Worm (Caenorhabditis elegans) whole organism, late embryonic: ENCODE data around the gene oat-1.

ENCODE experiments used
- T23F11.4 ChIP-seq: fragments of 200-800 bp; sonication (Bioruptor generic); optimal IDR thresholded peaks from 2 replicates; lab custom pipeline; 2018; ENCODE audit warnings: mild to moderate bottlenecking, missing genetic modification characterization, missing compliant biosample characterization
- Y22D7AL.16 ChIP-seq: sonication (generic microtip); optimal IDR thresholded peaks from 2 replicates; lab custom pipeline; 2016; ENCODE audit warnings: missing genetic modification characterization, missing compliant biosample characterization
- ama-1 ChIP-seq: fragments of 150-350 bp; optimal IDR thresholded peaks from 2 replicates; lab custom pipeline; 2014
- ceh-14 ChIP-seq: sonication (generic microtip); optimal IDR thresholded peaks from 2 replicates; lab custom pipeline; 2016; ENCODE audit warnings: missing genotype, missing genetic modification characterization, missing compliant biosample characterization
- ceh-18 ChIP-seq: sonication (generic microtip); optimal IDR thresholded peaks from 2 replicates; lab custom pipeline; 2016; ENCODE audit warnings: missing genetic modification characterization, missing compliant biosample characterization
- ceh-22 ChIP-seq: sonication (generic microtip); optimal IDR thresholded peaks from 2 replicates; lab custom pipeline; 2017; ENCODE audit warnings: missing biosample characterization, missing genetic modification characterization
- ceh-31 ChIP-seq: sonication (generic microtip); optimal IDR thresholded peaks from 2 replicates; lab custom pipeline; 2016; ENCODE audit warnings: missing genetic modification characterization, missing compliant biosample characterization
- ceh-45 ChIP-seq: fragments of 200-800 bp; sonication (Bioruptor generic); IDR thresholded peaks from 2 replicates; pipeline ENCODE4 v1.3.6; 2022; ENCODE audit warnings: missing genetic modification reagents, missing genetic modification characterization, missing compliant biosample characterization
- ceh-48 ChIP-seq: sonication (generic microtip); optimal IDR thresholded peaks from 2 replicates; lab custom pipeline; 2016; ENCODE audit warnings: missing genetic modification characterization, inconsistent platforms, missing compliant biosample characterization
- dve-1 ChIP-seq: sonication (generic microtip); optimal IDR thresholded peaks from 2 replicates; lab custom pipeline; 2017; ENCODE audit warnings: antibody characterized with exemption, mild to moderate bottlenecking, missing genetic modification characterization, missing compliant biosample characterization
- elt-2 ChIP-seq: sonication (generic microtip); optimal IDR thresholded peaks from 2 replicates; lab custom pipeline; 2016; ENCODE audit warnings: missing genetic modification reagents, missing genetic modification characterization, missing compliant biosample characterization
- elt-4 ChIP-seq: sonication (generic microtip); optimal IDR thresholded peaks from 2 replicates; lab custom pipeline; 2016; ENCODE audit warnings: missing genetic modification characterization, missing compliant biosample characterization
- eyg-1 ChIP-seq: sonication (generic microtip); optimal IDR thresholded peaks from 2 replicates; lab custom pipeline; 2016; ENCODE audit warnings: missing genotype, missing genetic modification characterization, missing compliant biosample characterization
- fkh-10 ChIP-seq: fragments of 150-350 bp; optimal IDR thresholded peaks from 2 replicates; lab custom pipeline; 2014; ENCODE audit warnings: missing biosample characterization, missing genetic modification reagents, missing genetic modification characterization
- fkh-6 ChIP-seq: sonication (generic microtip); optimal IDR thresholded peaks from 2 replicates; lab custom pipeline; 2016; ENCODE audit warnings: missing genetic modification characterization, missing compliant biosample characterization
- hlh-15 ChIP-seq: sonication (generic microtip); optimal IDR thresholded peaks from 2 replicates; lab custom pipeline; 2016; ENCODE audit warnings: missing genetic modification characterization, missing compliant biosample characterization
- hlh-6 ChIP-seq: sonication (generic microtip); optimal IDR thresholded peaks from 2 replicates; lab custom pipeline; 2016; ENCODE audit warnings: missing genotype, missing genetic modification characterization, missing compliant biosample characterization
- lim-6 ChIP-seq: sonication (generic microtip); optimal IDR thresholded peaks from 2 replicates; lab custom pipeline; 2016; ENCODE audit warnings: missing genetic modification characterization, missing compliant biosample characterization
- nfya-1 ChIP-seq: sonication (generic microtip); optimal IDR thresholded peaks from 2 replicates; lab custom pipeline; 2017; ENCODE audit warnings: missing genetic modification characterization, mild to moderate bottlenecking, missing compliant biosample characterization, antibody characterized with exemption, moderate library complexity
- nhr-232 ChIP-seq: sonication (generic microtip); optimal IDR thresholded peaks from 2 replicates; lab custom pipeline; 2016; ENCODE audit warnings: missing genetic modification characterization, missing compliant biosample characterization
- pqm-1 ChIP-seq: sonication (generic microtip); optimal IDR thresholded peaks from 2 replicates; lab custom pipeline; 2016; ENCODE audit warnings: missing genetic modification characterization, missing compliant biosample characterization
- pros-1 ChIP-seq: fragments of 150-350 bp; optimal IDR thresholded peaks from 2 replicates; lab custom pipeline; 2014; ENCODE audit warnings: missing biosample characterization, missing genetic modification reagents, missing genetic modification characterization
- ref-2 ChIP-seq: sonication (generic microtip); optimal IDR thresholded peaks from 2 replicates; lab custom pipeline; 2016; ENCODE audit warnings: missing genetic modification characterization, missing compliant biosample characterization
- sdc-2 ChIP-seq: sonication (generic microtip); optimal IDR thresholded peaks from 2 replicates; lab custom pipeline; 2016; ENCODE audit warnings: missing genotype, missing genetic modification characterization, missing compliant biosample characterization
- sox-2 ChIP-seq: fragments of 200-800 bp; sonication (Bioruptor generic); IDR thresholded peaks from 2 replicates; pipeline ENCODE4 v1.3.6; 2022; ENCODE audit warnings: missing genetic modification reagents, missing genetic modification characterization, missing compliant biosample characterization
- sox-4 ChIP-seq: sonication (generic microtip); optimal IDR thresholded peaks from 2 replicates; lab custom pipeline; 2017; ENCODE audit warnings: mild to moderate bottlenecking, missing genetic modification characterization, inconsistent platforms, missing compliant biosample characterization
- syd-9 ChIP-seq: sonication (generic microtip); optimal IDR thresholded peaks from 2 replicates; lab custom pipeline; 2016; ENCODE audit warnings: mild to moderate bottlenecking, missing genetic modification characterization, moderate library complexity, missing compliant biosample characterization
- tbx-2 ChIP-seq: sonication (generic microtip); optimal IDR thresholded peaks from 2 replicates; lab custom pipeline; 2016; ENCODE audit warnings: missing genetic modification characterization, missing compliant biosample characterization
- tbx-7 ChIP-seq: sonication (generic microtip); optimal IDR thresholded peaks from 2 replicates; lab custom pipeline; 2016; ENCODE audit warnings: missing genotype, missing genetic modification characterization, missing compliant biosample characterization
- ttx-3 ChIP-seq: sonication (generic microtip); optimal IDR thresholded peaks from 2 replicates; lab custom pipeline; 2016; ENCODE audit warnings: missing genetic modification reagents, missing genetic modification characterization, missing compliant biosample characterization
- unc-3 ChIP-seq, 2 experiments: fragments of 200-800 bp in 1 of 2; sonication (Bioruptor generic) in 1 of 2; sonication (generic microtip) in 1 of 2; conservative IDR thresholded peaks in 1 of 2; optimal IDR thresholded peaks in 1 of 2; 2 replicates each; pipeline versions ENCODE4 v1.3.6 to Lab custom; 2016 to 2022; ENCODE audit warnings: missing compliant biosample characterization in 2 of 2, missing genetic modification characterization in 2 of 2, missing genetic modification reagents in 1 of 2
- unc-42 ChIP-seq: sonication (generic microtip); optimal IDR thresholded peaks from 2 replicates; lab custom pipeline; 2016; ENCODE audit warnings: missing genotype, missing genetic modification characterization, missing compliant biosample characterization
- unc-86 ChIP-seq: sonication (generic microtip); optimal IDR thresholded peaks from 2 replicates; lab custom pipeline; 2016; ENCODE audit warnings: missing genetic modification characterization, missing compliant biosample characterization
- zip-5 ChIP-seq: sonication (generic microtip); optimal IDR thresholded peaks from 2 replicates; lab custom pipeline; 2016; ENCODE audit warnings: missing genetic modification characterization, missing compliant biosample characterization

Gene oat-1

DNA sequence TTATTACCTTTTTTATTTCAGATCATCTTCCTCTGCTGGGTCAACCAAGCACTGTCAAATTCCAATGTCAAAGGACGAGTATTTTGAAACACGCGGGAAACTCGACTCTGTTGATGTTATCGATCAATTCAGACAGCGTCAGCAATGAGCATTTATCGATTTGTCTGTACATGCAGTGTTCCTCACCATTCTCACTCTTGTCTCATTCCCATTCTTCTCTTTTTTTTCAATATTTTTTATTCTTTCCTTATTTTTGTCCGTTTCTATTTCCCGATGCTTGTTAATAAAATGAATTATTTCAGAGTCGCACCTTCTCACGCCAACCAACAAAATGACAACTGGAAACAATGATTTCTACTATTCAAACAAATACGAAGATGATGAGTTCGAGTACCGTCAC, 41.2 kb upstream of the oat-1 start, which contains the start of gene cks-1:
TSS of gene cks-1 (plus strand) at position 301 of the 400 bp plus-strand sequence.
- no peak for TF ChIP-seq eyg-1 (tag; lab: Kevin White, UChicago)
- no peak for TF ChIP-seq ceh-22 (tag; lab: Kevin White, UChicago)
- TF ChIP-seq zip-5: no peak
- TF ChIP-seq elt-4 (tag; lab: Kevin White, UChicago): no peak
- no peak for TF ChIP-seq ceh-48
- no peak for TF ChIP-seq nfya-1 (tag; lab: Kevin White, UChicago)
- TF ChIP-seq tbx-7 (tag; lab: Kevin White, UChicago): no peak
- TF ChIP-seq ceh-18 (tag; lab: Kevin White, UChicago): no peak
- TF ChIP-seq ceh-45 (GFP tag; lab: Robert Waterston, UW): no peak
- no peak for TF ChIP-seq sox-4 (tag; lab: Kevin White, UChicago)
- no peak for TF ChIP-seq syd-9 (tag; lab: Kevin White, UChicago)
- no peak for TF ChIP-seq fkh-6 (tag; lab: Kevin White, UChicago)
- TF ChIP-seq ama-1 (lab: Kevin White, UChicago): no peak
- no peak for TF ChIP-seq sox-2 (GFP tag; lab: Robert Waterston, UW)
- no peak for TF ChIP-seq dve-1 (tag; lab: Kevin White, UChicago)
- TF ChIP-seq ceh-14: no peak
- no peak for TF ChIP-seq pros-1 (tag; lab: Kevin White, UChicago)
- TF ChIP-seq fkh-10 (GFP tag; lab: Kevin White, UChicago): no peak
- TF ChIP-seq, all 69 proteins: peak for 0

ce11 chrIV:8512679-8513078, 40.3 kb upstream of the oat-1 start, which contains the start of gene C09G4.4:
TSS of gene C09G4.4 (plus strand) at chrIV:8512979.
- no peak for TF ChIP-seq unc-3 (GFP tag; conservative IDR thresholded peaks at IDR 0.05; lab: Robert Waterston, UW)
- TF ChIP-seq unc-3 (tag; optimal IDR thresholded peaks at IDR 0.05; lab: Kevin White, UChicago): no peak
- TF ChIP-seq tbx-2 (tag; lab: Kevin White, UChicago): no peak
- no peak for TF ChIP-seq ttx-3 (tag; lab: Kevin White, UChicago)
- TF ChIP-seq nfya-1 (tag; lab: Kevin White, UChicago): no peak
- no peak for TF ChIP-seq sox-4 (tag; lab: Kevin White, UChicago)
- peak; percentile 15 for TF ChIP-seq elt-2 (tag; lab: Kevin White, UChicago)
- TF ChIP-seq hlh-15 (tag; lab: Kevin White, UChicago): no peak

DNA sequence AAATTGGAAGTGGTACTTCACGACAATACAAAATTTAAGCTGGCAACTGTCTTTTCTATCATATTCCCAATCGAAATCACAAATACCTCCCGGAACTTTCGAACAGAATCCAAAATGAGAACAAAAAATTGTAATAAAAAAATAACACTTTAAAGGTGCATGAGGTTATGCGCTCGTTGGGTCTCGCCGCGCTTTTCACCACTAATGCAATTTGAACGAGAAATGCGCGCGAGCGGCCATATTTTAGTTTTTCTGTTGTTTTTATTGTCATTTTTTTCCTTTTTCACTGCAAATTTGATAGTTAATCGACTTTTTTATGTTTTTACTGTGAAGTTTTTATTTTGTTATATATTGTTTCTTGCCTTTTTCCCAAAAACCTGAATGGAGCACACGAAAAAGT, 38.7 kb upstream of the oat-1 start, which contains the start of gene mes-6:
TSS of gene mes-6 (plus strand) at position 229 of the 400 bp plus-strand sequence.
- TF ChIP-seq tbx-7 (tag; lab: Kevin White, UChicago) (no peak), unc-42 (tag; lab: Kevin White, UChicago) (peak; percentile 97), unc-86 (no peak), pqm-1 (tag; lab: Kevin White, UChicago) (no peak), ceh-14 (no peak), fkh-10 (GFP tag; lab: Kevin White, UChicago) (no peak), sox-4 (tag; lab: Kevin White, UChicago) (no peak)

- TF ChIP-seq lim-6 (tag; lab: Kevin White, UChicago) (no peak), Y22D7AL.16 (tag; lab: Kevin White, UChicago) (no peak), ceh-31 (no peak), nhr-232 (tag; lab: Kevin White, UChicago) (no peak), ceh-48 (no peak), sdc-2 (tag; lab: Kevin White, UChicago) (no peak), ceh-18 (tag; lab: Kevin White, UChicago) (no peak), hlh-6 (tag; lab: Kevin White, UChicago) (no peak), sox-4 (tag; lab: Kevin White, UChicago) (no peak), ref-2 (tag; lab: Kevin White, UChicago) (no peak), T23F11.4 (GFP tag; lab: Kevin White, UChicago) (no peak)
Observed at ce11 chrIV:8510534-8510933, 38.1 kb upstream of the oat-1 start, which contains the start of gene tag-77. TSS of gene tag-77 (minus strand) at chrIV:8510548.
